Worm (Caenorhabditis elegans) whole organism, late embryonic: ENCODE results near the gene Y49E10.21.

Source experiments
- K09A11.1 ChIP-seq: sonication (generic microtip); optimal IDR thresholded peaks from 2 replicates; lab custom pipeline; 2017; ENCODE audit warnings: antibody characterized with exemption, mild to moderate bottlenecking, missing genetic modification characterization, missing compliant biosample characterization; ENCODE audit not compliant: insufficient read depth
- Y22D7AL.16 ChIP-seq: sonication (generic microtip); optimal IDR thresholded peaks from 2 replicates; lab custom pipeline; 2016; ENCODE audit warnings: missing genetic modification characterization, missing compliant biosample characterization
- ceh-14 ChIP-seq: sonication (generic microtip); optimal IDR thresholded peaks from 2 replicates; lab custom pipeline; 2016; ENCODE audit warnings: missing genotype, missing genetic modification characterization, missing compliant biosample characterization
- ceh-22 ChIP-seq: sonication (generic microtip); optimal IDR thresholded peaks from 2 replicates; lab custom pipeline; 2017; ENCODE audit warnings: missing biosample characterization, missing genetic modification characterization
- ceh-24 ChIP-seq: sonication (generic microtip); optimal IDR thresholded peaks from 2 replicates; lab custom pipeline; 2016; ENCODE audit warnings: mild to moderate bottlenecking, missing genetic modification characterization, missing compliant biosample characterization
- ceh-31 ChIP-seq: sonication (generic microtip); optimal IDR thresholded peaks from 2 replicates; lab custom pipeline; 2016; ENCODE audit warnings: missing genetic modification characterization, missing compliant biosample characterization
- ceh-48 ChIP-seq: sonication (generic microtip); optimal IDR thresholded peaks from 2 replicates; lab custom pipeline; 2016; ENCODE audit warnings: missing genetic modification characterization, inconsistent platforms, missing compliant biosample characterization
- che-1 ChIP-seq: sonication (generic microtip); optimal IDR thresholded peaks from 2 replicates; lab custom pipeline; 2016; ENCODE audit warnings: mild to moderate bottlenecking, missing genetic modification characterization, missing compliant biosample characterization
- dmd-4 ChIP-seq: sonication (generic microtip); optimal IDR thresholded peaks from 2 replicates; lab custom pipeline; 2016; ENCODE audit warnings: borderline replicate concordance, missing genetic modification characterization, missing compliant biosample characterization
- elt-4 ChIP-seq: sonication (generic microtip); optimal IDR thresholded peaks from 2 replicates; lab custom pipeline; 2016; ENCODE audit warnings: missing genetic modification characterization, missing compliant biosample characterization
- ets-4 ChIP-seq: sonication (generic microtip); optimal IDR thresholded peaks from 2 replicates; lab custom pipeline; 2016; ENCODE audit warnings: missing genetic modification characterization, missing compliant biosample characterization
- fkh-10 ChIP-seq: fragments of 150-350 bp; optimal IDR thresholded peaks from 2 replicates; lab custom pipeline; 2014; ENCODE audit warnings: missing biosample characterization, missing genetic modification reagents, missing genetic modification characterization
- fkh-6 ChIP-seq: sonication (generic microtip); optimal IDR thresholded peaks from 2 replicates; lab custom pipeline; 2016; ENCODE audit warnings: missing genetic modification characterization, missing compliant biosample characterization
- gmeb-2 ChIP-seq: sonication (generic microtip); optimal IDR thresholded peaks from 2 replicates; lab custom pipeline; 2016; ENCODE audit warnings: missing genetic modification characterization, inconsistent platforms, missing compliant biosample characterization
- hlh-30 ChIP-seq: sonication (generic microtip); optimal IDR thresholded peaks from 2 replicates; lab custom pipeline; 2017; ENCODE audit warnings: antibody characterized with exemption, missing genetic modification characterization, missing compliant biosample characterization; ENCODE audit not compliant: insufficient read depth
- hlh-8 ChIP-seq: sonication (generic microtip); optimal IDR thresholded peaks from 2 replicates; lab custom pipeline; 2016; ENCODE audit warnings: missing genotype, missing genetic modification characterization, missing compliant biosample characterization
- lim-6 ChIP-seq: sonication (generic microtip); optimal IDR thresholded peaks from 2 replicates; lab custom pipeline; 2016; ENCODE audit warnings: missing genetic modification characterization, missing compliant biosample characterization
- mec-3 ChIP-seq: sonication (generic microtip); optimal IDR thresholded peaks from 2 replicates; lab custom pipeline; 2016; ENCODE audit warnings: borderline replicate concordance, missing genetic modification characterization, missing compliant biosample characterization
- nfya-1 ChIP-seq: sonication (generic microtip); optimal IDR thresholded peaks from 2 replicates; lab custom pipeline; 2017; ENCODE audit warnings: missing genetic modification characterization, mild to moderate bottlenecking, missing compliant biosample characterization, antibody characterized with exemption, moderate library complexity
- nhr-11 ChIP-seq: fragments of 150-350 bp; optimal IDR thresholded peaks from 2 replicates; lab custom pipeline; 2014; ENCODE audit warnings: missing biosample characterization, missing genetic modification characterization
- npax-4 ChIP-seq: sonication (generic microtip); optimal IDR thresholded peaks from 2 replicates; lab custom pipeline; 2016; ENCODE audit warnings: missing genetic modification characterization, missing compliant biosample characterization
- pat-9 ChIP-seq: fragments of 200-800 bp; sonication (Bioruptor generic); optimal IDR thresholded peaks from 2 replicates; lab custom pipeline; 2018; ENCODE audit warnings: mild to moderate bottlenecking, missing genetic modification characterization, moderate library complexity, missing compliant biosample characterization
- pqm-1 ChIP-seq: sonication (generic microtip); optimal IDR thresholded peaks from 2 replicates; lab custom pipeline; 2016; ENCODE audit warnings: missing genetic modification characterization, missing compliant biosample characterization
- pros-1 ChIP-seq: fragments of 150-350 bp; optimal IDR thresholded peaks from 2 replicates; lab custom pipeline; 2014; ENCODE audit warnings: missing biosample characterization, missing genetic modification reagents, missing genetic modification characterization
- sox-4 ChIP-seq: sonication (generic microtip); optimal IDR thresholded peaks from 2 replicates; lab custom pipeline; 2017; ENCODE audit warnings: mild to moderate bottlenecking, missing genetic modification characterization, inconsistent platforms, missing compliant biosample characterization
- syd-9 ChIP-seq: sonication (generic microtip); optimal IDR thresholded peaks from 2 replicates; lab custom pipeline; 2016; ENCODE audit warnings: mild to moderate bottlenecking, missing genetic modification characterization, moderate library complexity, missing compliant biosample characterization
- tbx-2 ChIP-seq: sonication (generic microtip); optimal IDR thresholded peaks from 2 replicates; lab custom pipeline; 2016; ENCODE audit warnings: missing genetic modification characterization, missing compliant biosample characterization
- tbx-7 ChIP-seq: sonication (generic microtip); optimal IDR thresholded peaks from 2 replicates; lab custom pipeline; 2016; ENCODE audit warnings: missing genotype, missing genetic modification characterization, missing compliant biosample characterization

Gene Y49E10.21

ce11 chrIII:12456801-12457647 lies at the start of gene Y49E10.21, which contains the start of gene scav-3:
TSS of gene Y49E10.21 (plus strand) at chrIII:12457597.
TSS of gene scav-3 (minus strand) at chrIII:12456850.
- TF ChIP-seq syd-9: no peak
- no peak for TF ChIP-seq nfya-1
- TF ChIP-seq ceh-31 (tag; lab: Kevin White, UChicago): peak; percentile 37
- TF ChIP-seq ceh-22: no peak
- TF ChIP-seq pat-9: no peak
- TF ChIP-seq ets-4 (tag; lab: Kevin White, UChicago): peak; percentile 43
- peak; percentile 75 for TF ChIP-seq hlh-30

- TF ChIP-seq pros-1 (tag; lab: Kevin White, UChicago) (no peak), ceh-14 (no peak), gmeb-2 (no peak), fkh-10 (no peak), npax-4 (tag; lab: Kevin White, UChicago) (no peak), syd-9 (no peak), lim-6 (tag; lab: Kevin White, UChicago) (no peak), mec-3 (tag; lab: Kevin White, UChicago) (no peak), nhr-11 (no peak), fkh-6 (tag; lab: Kevin White, UChicago) (no peak), K09A11.1 (tag; lab: Kevin White, UChicago) (no peak)
These were observed 47.1 kb upstream of the Y49E10.21 start for ce11 chrIII:12410304-12410703.

ce11 chrIII:12411059-12411458 lies 46.3 kb upstream of the Y49E10.21 start:
- TF ChIP-seq ceh-48 (tag; lab: Kevin White, UChicago) (peak; percentile 71), tbx-2 (no peak)
- TF ChIP-seq, all 69 proteins: peak for 1

ce11 chrIII:12411668-12412067 lies 45.7 kb upstream of the Y49E10.21 start:
- TF ChIP-seq ceh-48 (tag; lab: Kevin White, UChicago) (peak; percentile 14), ceh-24 (tag; lab: Kevin White, UChicago) (no peak)
- TF ChIP-seq, all 69 proteins: peak for 1

ce11 chrIII:12414533-12414932 lies 42.9 kb upstream of the Y49E10.21 start:
- TF ChIP-seq ceh-22 (no peak), nfya-1 (peak; percentile 91)

ce11 chrIII:12420256-12420655 lies 37.1 kb upstream of the Y49E10.21 start:
- TF ChIP-seq pat-9 (no peak), nfya-1 (peak; percentile 98)

- no peak for TF ChIP-seq tbx-7 (tag; lab: Kevin White, UChicago)
- no peak for TF ChIP-seq nhr-11
- no peak for TF ChIP-seq sox-4 (tag; lab: Kevin White, UChicago)
- no peak for TF ChIP-seq dmd-4 (tag; lab: Kevin White, UChicago)
- no peak for TF ChIP-seq pqm-1
- TF ChIP-seq ceh-48 (tag; lab: Kevin White, UChicago): peak; percentile 25
- no peak for TF ChIP-seq Y22D7AL.16
- TF ChIP-seq hlh-8 (tag; lab: Kevin White, UChicago): no peak
These were observed 35.7 kb upstream of the Y49E10.21 start, which contains the start of gene tat-1 for ce11 chrIII:12421708-12422107. TSS of gene tat-1 (minus strand) at chrIII:12421718.

ce11 chrIII:12424066-12424465 lies 33.3 kb upstream of the Y49E10.21 start:
- no peak for TF ChIP-seq che-1 (tag; lab: Kevin White, UChicago)
- no peak for TF ChIP-seq sox-4 (tag; lab: Kevin White, UChicago)
- TF ChIP-seq mec-3 (tag; lab: Kevin White, UChicago): no peak
- TF ChIP-seq elt-4: no peak
- no peak for TF ChIP-seq gmeb-2
